In genomic region chrX:11390625-11391363, dm6 we compare ENCODE assay signal across 1 fruit fly cellular context.
A peak's percentile ranks its signal among the peaks of the same experiment; 100 is the strongest.
TF ChIP-seq lines count a peak whose summit lies in the region.

No protein-coding gene starts in this region.

TF ChIP-seq in whole organism, embryonic, 481 proteins besides CTCF, POLR2A, EP300 and RAD21 (continued from another document and continues in another):
- peak; percentile 63 for TF ChIP-seq Oaz (GFP tag; IDR thresholded peaks at IDR 0.05; lab: Robert Waterston, UW)
- peak; percentile 22 for TF ChIP-seq CG3407 (GFP tag; optimal IDR thresholded peaks at IDR 0.05; lab: Kevin White, UChicago)
- TF ChIP-seq NFAT (GFP tag; IDR thresholded peaks at IDR 0.05; lab: Robert Waterston, UW) = peak; percentile 86
- TF ChIP-seq gcm2 (GFP tag; optimal IDR thresholded peaks at IDR 0.05; lab: Kevin White, UChicago) = peak; percentile 77
- peak; percentile 78 for TF ChIP-seq CG9817 (tag; optimal IDR thresholded peaks at IDR 0.05; lab: Kevin White, UChicago)
- TF ChIP-seq NC2β (GFP tag; optimal IDR thresholded peaks at IDR 0.05; lab: Kevin White, UChicago) = peak; percentile 72
- TF ChIP-seq Med (GFP tag; lab: Kevin White, UChicago) = peak; percentile 98
- no peak for TF ChIP-seq Dp (GFP tag; optimal IDR thresholded peaks at IDR 0.05; lab: Kevin White, UChicago)
- TF ChIP-seq CG8478 (optimal IDR thresholded peaks at IDR 0.05; lab: Kevin White, UChicago) = no peak
- peak; percentile 85 for TF ChIP-seq CG13624 (GFP tag; optimal IDR thresholded peaks at IDR 0.05; lab: Kevin White, UChicago)
- no peak for TF ChIP-seq CG10431 (GFP tag; optimal IDR thresholded peaks at IDR 0.05; lab: Kevin White, UChicago)
- peak; percentile 45 for TF ChIP-seq Mad (GFP tag; optimal IDR thresholded peaks at IDR 0.05; lab: Kevin White, UChicago)
- TF ChIP-seq CG12659 (GFP tag; optimal IDR thresholded peaks at IDR 0.05; lab: Kevin White, UChicago) = peak; percentile 81
- peak; percentile 79 for TF ChIP-seq pb (GFP tag; optimal IDR thresholded peaks at IDR 0.05; lab: Kevin White, UChicago)
- peak; percentile 57 for TF ChIP-seq CG4854 (GFP tag; optimal IDR thresholded peaks at IDR 0.05; lab: Kevin White, UChicago)
- TF ChIP-seq CG1024 (GFP tag; IDR thresholded peaks at IDR 0.05; lab: Robert Waterston, UW) = peak; percentile 65
- peak; percentile 70 for TF ChIP-seq CG11093 (GFP tag; IDR thresholded peaks at IDR 0.05; lab: Robert Waterston, UW)
- TF ChIP-seq CG32772 (GFP tag; IDR thresholded peaks at IDR 0.05; lab: Robert Waterston, UW) = peak; percentile 85
- peak; percentile 66 for TF ChIP-seq CrebB (tag; optimal IDR thresholded peaks at IDR 0.05; lab: Kevin White, UChicago)
- TF ChIP-seq dati (GFP tag; IDR thresholded peaks at IDR 0.05; lab: Robert Waterston, UW) = peak; percentile 65; the same call in 1 of the 2 replicates
- peak; percentile 49 for TF ChIP-seq CG6765 (GFP tag; optimal IDR thresholded peaks at IDR 0.05; lab: Kevin White, UChicago)
- peak; percentile 58 for TF ChIP-seq vfl (GFP tag; optimal IDR thresholded peaks at IDR 0.05; lab: Kevin White, UChicago)
- peak; percentile 84 for TF ChIP-seq HmgZ (tag; optimal IDR thresholded peaks at IDR 0.05; lab: Kevin White, UChicago)
- TF ChIP-seq Hr78 (GFP tag; optimal IDR thresholded peaks at IDR 0.05; lab: Kevin White, UChicago) = peak in 1 of 2 experiments; percentile 25
- no peak for TF ChIP-seq Dll (GFP tag; IDR thresholded peaks at IDR 0.05; lab: Robert Waterston, UW; ENCODE audit: partially characterized antibody)
- peak; percentile 60 for TF ChIP-seq fd3F (GFP tag; optimal IDR thresholded peaks at IDR 0.05; lab: Kevin White, UChicago)
- peak; percentile 76 for TF ChIP-seq CG16779 (GFP tag; IDR thresholded peaks at IDR 0.05; lab: Robert Waterston, UW)
- peak; percentile 90 for TF ChIP-seq row (GFP tag; IDR thresholded peaks at IDR 0.05; lab: Robert Waterston, UW)
- peak; percentile 67 for TF ChIP-seq chn (GFP tag; optimal IDR thresholded peaks at IDR 0.05; lab: Kevin White, UChicago)
- TF ChIP-seq Fer2 (tag; optimal IDR thresholded peaks at IDR 0.05; lab: Kevin White, UChicago) = peak; percentile 57
- peak; percentile 46 for TF ChIP-seq Vsx1 (GFP tag; optimal IDR thresholded peaks at IDR 0.05; lab: Kevin White, UChicago)
- no peak for TF ChIP-seq lov (optimal IDR thresholded peaks at IDR 0.05; lab: Kevin White, UChicago)
- 0 out of 3 replicates have a peak, but pooled peaks have one; percentile 63 for TF ChIP-seq lov (GFP tag; IDR thresholded peaks at IDR 0.05; lab: Robert Waterston, UW)
- TF ChIP-seq tna (GFP tag; IDR thresholded peaks at IDR 0.05; lab: Robert Waterston, UW; ENCODE audit: partially characterized antibody) = no peak
- TF ChIP-seq dmrt11E (tag; optimal IDR thresholded peaks at IDR 0.05; lab: Kevin White, UChicago) = peak; percentile 55
- no peak for TF ChIP-seq fru (optimal IDR thresholded peaks at IDR 0.05; lab: Kevin White, UChicago)
- TF ChIP-seq CG31224 (GFP tag; IDR thresholded peaks at IDR 0.05; lab: Robert Waterston, UW) = peak; percentile 75
- TF ChIP-seq Blimp-1 (GFP tag; optimal IDR thresholded peaks at IDR 0.05; lab: Kevin White, UChicago) = peak; percentile 60
- TF ChIP-seq CG17829 (tag; optimal IDR thresholded peaks at IDR 0.05; lab: Kevin White, UChicago) = peak; percentile 56
- TF ChIP-seq BtbVII (GFP tag; optimal IDR thresholded peaks at IDR 0.05; lab: Kevin White, UChicago) = peak; percentile 52
- no peak for TF ChIP-seq CG17912 (GFP tag; optimal IDR thresholded peaks at IDR 0.05; lab: Kevin White, UChicago)
- peak; percentile 92 for TF ChIP-seq CG2120 (GFP tag; optimal IDR thresholded peaks at IDR 0.05; lab: Kevin White, UChicago)
- peak; percentile 62 for TF ChIP-seq CG9437 (GFP tag; optimal IDR thresholded peaks at IDR 0.05; lab: Kevin White, UChicago)
- TF ChIP-seq ash1 (GFP tag; optimal IDR thresholded peaks at IDR 0.05; lab: Kevin White, UChicago) = peak; percentile 39
- peak; percentile 80 for TF ChIP-seq bab2 (GFP tag; optimal IDR thresholded peaks at IDR 0.05; lab: Kevin White, UChicago)
- peak; percentile 65 for TF ChIP-seq D19A (tag; optimal IDR thresholded peaks at IDR 0.05; lab: Kevin White, UChicago)
- TF ChIP-seq Dref (GFP tag; IDR thresholded peaks at IDR 0.05; lab: Robert Waterston, UW) = 0 out of 2 replicates have a peak, but pooled peaks have one; percentile 3
- peak; percentile 78 for TF ChIP-seq CG18619 (GFP tag; optimal IDR thresholded peaks at IDR 0.05; lab: Kevin White, UChicago)
- peak; percentile 48 for TF ChIP-seq CG4328 (GFP tag; optimal IDR thresholded peaks at IDR 0.05; lab: Kevin White, UChicago)
- TF ChIP-seq CG4730 (GFP tag; IDR thresholded peaks at IDR 0.05; lab: Robert Waterston, UW) = peak; percentile 71
- no peak for TF ChIP-seq CG15479 (GFP tag; optimal IDR thresholded peaks at IDR 0.05; lab: Kevin White, UChicago)
- TF ChIP-seq chm (GFP tag; IDR thresholded peaks at IDR 0.05; lab: Robert Waterston, UW) = peak; percentile 73; the same call in 1 of the 2 replicates
- peak; percentile 93 for TF ChIP-seq slbo (GFP tag; IDR thresholded peaks at IDR 0.05; lab: Robert Waterston, UW)
- TF ChIP-seq sob (GFP tag; IDR thresholded peaks at IDR 0.05; lab: Robert Waterston, UW) = peak; percentile 90
- peak; percentile 58 for TF ChIP-seq crc (GFP tag; optimal IDR thresholded peaks at IDR 0.05; lab: Kevin White, UChicago)
- no peak for TF ChIP-seq corto (GFP tag; optimal IDR thresholded peaks at IDR 0.05; lab: Kevin White, UChicago)
- no peak for TF ChIP-seq CG30020 (tag; optimal IDR thresholded peaks at IDR 0.05; lab: Kevin White, UChicago)
- TF ChIP-seq CG43689 (GFP tag; IDR thresholded peaks at IDR 0.05; lab: Robert Waterston, UW) = 0 out of 2 replicates have a peak, but pooled peaks have one; percentile 47
- TF ChIP-seq E2f1 (GFP tag; IDR thresholded peaks at IDR 0.05; lab: Robert Waterston, UW) = peak; percentile 81
- peak; percentile 76 for TF ChIP-seq B-H1 (GFP tag; IDR thresholded peaks at IDR 0.05; lab: Robert Waterston, UW)
- peak; percentile 82 for TF ChIP-seq stc (GFP tag; IDR thresholded peaks at IDR 0.05; lab: Robert Waterston, UW)
- peak; percentile 87 for TF ChIP-seq mam (GFP tag; optimal IDR thresholded peaks at IDR 0.05; lab: Kevin White, UChicago)
- TF ChIP-seq eyg (GFP tag; optimal IDR thresholded peaks at IDR 0.05; lab: Kevin White, UChicago) = peak; percentile 61
- TF ChIP-seq CG6272 (GFP tag; IDR thresholded peaks at IDR 0.05; lab: Robert Waterston, UW) = peak; percentile 72
- TF ChIP-seq prd (optimal IDR thresholded peaks at IDR 0.05; lab: Kevin White, UChicago) = no peak
- peak; percentile 92 for TF ChIP-seq prd (GFP tag; IDR thresholded peaks at IDR 0.05; lab: Robert Waterston, UW)
- TF ChIP-seq cwo (GFP tag; optimal IDR thresholded peaks at IDR 0.05; lab: Kevin White, UChicago) = peak; percentile 69
- peak; percentile 56 for TF ChIP-seq dm (GFP tag; optimal IDR thresholded peaks at IDR 0.05; lab: Kevin White, UChicago)
- TF ChIP-seq fd64A (GFP tag; optimal IDR thresholded peaks at IDR 0.05; lab: Kevin White, UChicago) = peak; percentile 6
- TF ChIP-seq CG10462 (GFP tag; optimal IDR thresholded peaks at IDR 0.05; lab: Kevin White, UChicago) = peak; percentile 44
- peak; percentile 70 for TF ChIP-seq CG8924 (tag; optimal IDR thresholded peaks at IDR 0.05; lab: Kevin White, UChicago)
- no peak for TF ChIP-seq sna (GFP tag; IDR thresholded peaks at IDR 0.05; lab: Robert Waterston, UW; ENCODE audit: partially characterized antibody)
- TF ChIP-seq fu2 (GFP tag; optimal IDR thresholded peaks at IDR 0.05; lab: Kevin White, UChicago) = peak; percentile 51
- peak; percentile 19 for TF ChIP-seq exex (tag; optimal IDR thresholded peaks at IDR 0.05; lab: Kevin White, UChicago)
- peak; percentile 71 for TF ChIP-seq Asciz (GFP tag; optimal IDR thresholded peaks at IDR 0.05; lab: Kevin White, UChicago)
- peak; percentile 20 for TF ChIP-seq CG31388 (GFP tag; optimal IDR thresholded peaks at IDR 0.05; lab: Kevin White, UChicago)
- peak; percentile 46 for TF ChIP-seq Ravus (GFP tag; IDR thresholded peaks at IDR 0.05; lab: Robert Waterston, UW)
- peak; percentile 72 for TF ChIP-seq toy (GFP tag; IDR thresholded peaks at IDR 0.05; lab: Robert Waterston, UW)
- peak; percentile 50 for TF ChIP-seq ewg (GFP tag; optimal IDR thresholded peaks at IDR 0.05; lab: Kevin White, UChicago)
- TF ChIP-seq CG2712 (tag; optimal IDR thresholded peaks at IDR 0.05; lab: Kevin White, UChicago) = peak; percentile 75
- TF ChIP-seq bowl (GFP tag; IDR thresholded peaks at IDR 0.05; lab: Robert Waterston, UW) = peak; percentile 77
- peak; percentile 12 for TF ChIP-seq trem (tag; optimal IDR thresholded peaks at IDR 0.05; lab: Kevin White, UChicago)
- TF ChIP-seq CG2889 (GFP tag; IDR thresholded peaks at IDR 0.05; lab: Robert Waterston, UW) = peak; percentile 88
- no peak for TF ChIP-seq zen2 (GFP tag; IDR thresholded peaks at IDR 0.05; lab: Robert Waterston, UW; ENCODE audit: partially characterized antibody)
- TF ChIP-seq CG9215 (GFP tag; IDR thresholded peaks at IDR 0.05; lab: Robert Waterston, UW) = peak; percentile 68
- peak; percentile 24 for TF ChIP-seq Jarid2 (GFP tag; optimal IDR thresholded peaks at IDR 0.05; lab: Kevin White, UChicago)
- no peak for TF ChIP-seq stwl (tag; optimal IDR thresholded peaks at IDR 0.05; lab: Kevin White, UChicago)
- peak; percentile 70 for TF ChIP-seq ssp (GFP tag; IDR thresholded peaks at IDR 0.05; lab: Robert Waterston, UW)
- TF ChIP-seq Awh (GFP tag; IDR thresholded peaks at IDR 0.05; lab: Robert Waterston, UW) = peak; percentile 83
- TF ChIP-seq yki (optimal IDR thresholded peaks at IDR 0.05; lab: Kevin White, UChicago) = no peak
- peak; percentile 77 for TF ChIP-seq CG7372 (GFP tag; IDR thresholded peaks at IDR 0.05; lab: Robert Waterston, UW)
- no peak for TF ChIP-seq zf30C (GFP tag; optimal IDR thresholded peaks at IDR 0.05; lab: Kevin White, UChicago)
- peak; percentile 80 for TF ChIP-seq Mrtf (GFP tag; IDR thresholded peaks at IDR 0.05; lab: Robert Waterston, UW)
- TF ChIP-seq croc (GFP tag; conservative IDR thresholded peaks at IDR 0.05; lab: Robert Waterston, UW) = peak; percentile 43; the same call in 1 of the 3 replicates
- TF ChIP-seq Atf6 (GFP tag; IDR thresholded peaks at IDR 0.05; lab: Robert Waterston, UW) = peak; percentile 91
- TF ChIP-seq amos (GFP tag; IDR thresholded peaks at IDR 0.05; lab: Robert Waterston, UW; ENCODE audit: partially characterized antibody) = no peak
- TF ChIP-seq CG15514 (GFP tag; optimal IDR thresholded peaks at IDR 0.05; lab: Kevin White, UChicago) = peak; percentile 67
- peak; percentile 62 for TF ChIP-seq Bteb2 (GFP tag; optimal IDR thresholded peaks at IDR 0.05; lab: Kevin White, UChicago)
- peak; percentile 19 for TF ChIP-seq trh (GFP tag; optimal IDR thresholded peaks at IDR 0.05; lab: Kevin White, UChicago)
- peak; percentile 31 for TF ChIP-seq CG34376 (GFP tag; optimal IDR thresholded peaks at IDR 0.05; lab: Kevin White, UChicago)
- peak; percentile 79 for TF ChIP-seq CG3847 (GFP tag; IDR thresholded peaks at IDR 0.05; lab: Robert Waterston, UW)
- TF ChIP-seq CG4707 (GFP tag; optimal IDR thresholded peaks at IDR 0.05; lab: Kevin White, UChicago) = peak; percentile 42
- TF ChIP-seq HLHmδ (GFP tag; optimal IDR thresholded peaks at IDR 0.05; lab: Kevin White, UChicago) = no peak
- peak; percentile 74 for TF ChIP-seq ap (GFP tag; IDR thresholded peaks at IDR 0.05; lab: Robert Waterston, UW)
- peak; percentile 56 for TF ChIP-seq zen (tag; optimal IDR thresholded peaks at IDR 0.05; lab: Kevin White, UChicago)
- TF ChIP-seq Ptx1 (GFP tag; IDR thresholded peaks at IDR 0.05; lab: Robert Waterston, UW) = peak; percentile 87
- peak; percentile 70 for TF ChIP-seq schlank (tag; optimal IDR thresholded peaks at IDR 0.05; lab: Kevin White, UChicago)
- TF ChIP-seq sqz (GFP tag; optimal IDR thresholded peaks at IDR 0.05; lab: Kevin White, UChicago) = peak; percentile 43
- TF ChIP-seq ATbp (GFP tag; optimal IDR thresholded peaks at IDR 0.05; lab: Kevin White, UChicago) = peak; percentile 54
- TF ChIP-seq Gsc (GFP tag; IDR thresholded peaks at IDR 0.05; lab: Robert Waterston, UW) = peak; percentile 67
- peak; percentile 62 for TF ChIP-seq slp2 (GFP tag; optimal IDR thresholded peaks at IDR 0.05; lab: Kevin White, UChicago)
- TF ChIP-seq Xbp1 (GFP tag; optimal IDR thresholded peaks at IDR 0.05; lab: Kevin White, UChicago) = peak; percentile 78
- peak in 1 of 2 experiments; percentile 25 for TF ChIP-seq Eip74EF (GFP tag; optimal IDR thresholded peaks at IDR 0.05; lab: Kevin White, UChicago)
- TF ChIP-seq sens (GFP tag; lab: Kevin White, UChicago) = peak; percentile 95
- TF ChIP-seq CG12236 (GFP tag; optimal IDR thresholded peaks at IDR 0.05; lab: Kevin White, UChicago) = peak; percentile 35
- peak; percentile 36 for TF ChIP-seq CG18011 (GFP tag; optimal IDR thresholded peaks at IDR 0.05; lab: Kevin White, UChicago)
- TF ChIP-seq CG1647 (GFP tag; optimal IDR thresholded peaks at IDR 0.05; lab: Kevin White, UChicago) = peak; percentile 77
- TF ChIP-seq gt (GFP tag; IDR thresholded peaks at IDR 0.05; lab: Robert Waterston, UW) = peak; percentile 18; the same call in 1 of the 2 replicates
- TF ChIP-seq Sox102F (GFP tag; optimal IDR thresholded peaks at IDR 0.05; lab: Kevin White, UChicago) = peak; percentile 76
- TF ChIP-seq BEAF-32 (GFP tag; optimal IDR thresholded peaks at IDR 0.05; lab: Kevin White, UChicago) = no peak
- peak; percentile 58 for TF ChIP-seq CG13894 (tag; optimal IDR thresholded peaks at IDR 0.05; lab: Kevin White, UChicago)
- TF ChIP-seq NC2α (GFP tag; optimal IDR thresholded peaks at IDR 0.05; lab: Kevin White, UChicago) = peak; percentile 31
- peak; percentile 55 for TF ChIP-seq CG6254 (GFP tag; optimal IDR thresholded peaks at IDR 0.05; lab: Kevin White, UChicago)
- peak; percentile 72 for TF ChIP-seq CG16863 (GFP tag; optimal IDR thresholded peaks at IDR 0.05; lab: Kevin White, UChicago)
- no peak for TF ChIP-seq TFAM (GFP tag; optimal IDR thresholded peaks at IDR 0.05; lab: Kevin White, UChicago)
- TF ChIP-seq wdn (GFP tag; IDR thresholded peaks at IDR 0.05; lab: Robert Waterston, UW) = peak; percentile 80
- TF ChIP-seq tgo (GFP tag; IDR thresholded peaks at IDR 0.05; lab: Robert Waterston, UW) = peak; percentile 86
- no peak for TF ChIP-seq CG16813 (GFP tag; IDR thresholded peaks at IDR 0.05; lab: Robert Waterston, UW; ENCODE audit: partially characterized antibody)
- TF ChIP-seq pnt (GFP tag; optimal IDR thresholded peaks at IDR 0.05; lab: Kevin White, UChicago) = peak; percentile 77
- peak; percentile 46 for TF ChIP-seq CG9876 (GFP tag; optimal IDR thresholded peaks at IDR 0.05; lab: Kevin White, UChicago)
- TF ChIP-seq so (GFP tag; IDR thresholded peaks at IDR 0.05; lab: Robert Waterston, UW) = peak; percentile 83
